Fruit fly (Drosophila melanogaster): Measurements from ENCODE around the gene CG14506.
"Not testable (repeated sequence)": the region's sequence is repeated elsewhere in the genome, so short reads cannot be mapped to it uniquely, and the experiment has no call there.

Gene CG14506

dm6 chr3R:29319481-29320289 is 22.7 kb upstream of the CG14506 start, which contains the start of gene Cnx99A (continued):
- TF ChIP-seq CHES-1-like (GFP tag; optimal IDR thresholded peaks at IDR 0.05) (peak; percentile 47), Myb (GFP tag; optimal IDR thresholded peaks at IDR 0.05) (peak; percentile 31), insv (GFP tag; optimal IDR thresholded peaks at IDR 0.05) (peak in 1 of 2 experiments; percentile 22), CG31224 (GFP tag; IDR thresholded peaks at IDR 0.05) (peak; percentile 85), sd (tag; optimal IDR thresholded peaks at IDR 0.05) (peak; percentile 32), CG30431 (GFP tag; optimal IDR thresholded peaks at IDR 0.05) (peak; percentile 65), CG7745 (tag; optimal IDR thresholded peaks at IDR 0.05) (peak; percentile 82), bowl (GFP tag; IDR thresholded peaks at IDR 0.05) (peak; percentile 65; the same call in 1 of the 2 replicates), Ptx1 (GFP tag; IDR thresholded peaks at IDR 0.05) (peak; percentile 85), CG7839 (tag; optimal IDR thresholded peaks at IDR 0.05) (peak; percentile 80), dmrt11E (tag; optimal IDR thresholded peaks at IDR 0.05) (peak; percentile 79), CG18011 (GFP tag; optimal IDR thresholded peaks at IDR 0.05) (peak; percentile 50), zfh2 (GFP tag; optimal IDR thresholded peaks at IDR 0.05) (peak; percentile 61), ci (GFP tag; IDR thresholded peaks at IDR 0.05) (peak; percentile 93), CG12769 (tag; optimal IDR thresholded peaks at IDR 0.05) (peak; percentile 44), Ets97D (GFP tag; optimal IDR thresholded peaks at IDR 0.05) (peak; percentile 59), row (GFP tag; IDR thresholded peaks at IDR 0.05) (peak; percentile 94), maf-S (GFP tag; optimal IDR thresholded peaks at IDR 0.05) (peak; percentile 36), CG7372 (GFP tag; IDR thresholded peaks at IDR 0.05) (peak; percentile 88), CG12155 (GFP tag; optimal IDR thresholded peaks at IDR 0.05) (peak; percentile 78), CG4360 (GFP tag; IDR thresholded peaks at IDR 0.05) (peak; percentile 63), CG5180 (GFP tag; optimal IDR thresholded peaks at IDR 0.05) (peak; percentile 48), NFAT (GFP tag; IDR thresholded peaks at IDR 0.05) (peak; percentile 91), CG8944 (GFP tag; optimal IDR thresholded peaks at IDR 0.05) (peak; percentile 59), MBD-R2 (GFP tag; IDR thresholded peaks at IDR 0.05) (peak; percentile 82), Mrtf (GFP tag; IDR thresholded peaks at IDR 0.05) (peak; percentile 83), E2f1 (GFP tag; IDR thresholded peaks at IDR 0.05) (peak; percentile 71), fd64A (GFP tag; optimal IDR thresholded peaks at IDR 0.05) (peak; percentile 26), gfzf (GFP tag; optimal IDR thresholded peaks at IDR 0.05) (peak; percentile 74), lov (GFP tag; IDR thresholded peaks at IDR 0.05) (peak; percentile 73; the same call in 1 of the 3 replicates), CG11456 (GFP tag; IDR thresholded peaks at IDR 0.05) (peak; percentile 94), MESR4 (GFP tag; optimal IDR thresholded peaks at IDR 0.05) (peak; percentile 82), Rfx (GFP tag; IDR thresholded peaks at IDR 0.05) (peak; percentile 94), CTCF (GFP tag; optimal IDR thresholded peaks at IDR 0.05) (peak; percentile 52), Spps (tag; optimal IDR thresholded peaks at IDR 0.05) (peak; percentile 48), CG14441 (GFP tag; IDR thresholded peaks at IDR 0.05) (peak; percentile 87), CG6813 (GFP tag; optimal IDR thresholded peaks at IDR 0.05) (peak; percentile 64), CG14710 (tag; optimal IDR thresholded peaks at IDR 0.05) (peak; percentile 84), ara (GFP tag; IDR thresholded peaks at IDR 0.05) (peak; percentile 81), Deaf1 (tag; optimal IDR thresholded peaks at IDR 0.05) (peak; percentile 43), Trl (GFP tag; optimal IDR thresholded peaks at IDR 0.05) (peak; percentile 69), CG18262 (tag; optimal IDR thresholded peaks at IDR 0.05) (peak; percentile 80), eve (GFP tag; optimal IDR thresholded peaks at IDR 0.05) (peak in 1 of 2 experiments; percentile 81), dimm (GFP tag; IDR thresholded peaks at IDR 0.05) (peak; percentile 56), sc (GFP tag; optimal IDR thresholded peaks at IDR 0.05) (peak; percentile 38), CG2712 (tag; optimal IDR thresholded peaks at IDR 0.05) (peak; percentile 83), CG4854 (GFP tag; optimal IDR thresholded peaks at IDR 0.05) (peak; percentile 51), Hsf (GFP tag; optimal IDR thresholded peaks at IDR 0.05) (peak; percentile 81)
- TF ChIP-seq lov, Trl, sc (optimal IDR thresholded peaks at IDR 0.05): not testable (repeated sequence)

Measured in whole organism, embryonic.